Worm (Caenorhabditis elegans): ENCODE data around the gene sdz-13.

- TF ChIP-seq tra-1 (GFP tag; IDR thresholded peaks at IDR 0.05), result no peak
- TF ChIP-seq nhr-76 (tag; optimal IDR thresholded peaks at IDR 0.05), result peak; percentile 13
- no peak for TF ChIP-seq ama-1 (optimal IDR thresholded peaks at IDR 0.05)
- TF ChIP-seq pqm-1 (tag; optimal IDR thresholded peaks at IDR 0.05), result no peak
- TF ChIP-seq lir-3 (tag; optimal IDR thresholded peaks at IDR 0.05), result no peak
Measured at ce11 chrIV:10855049-10855448, 24.4 kb downstream of the sdz-13 start, which contains the start of gene T11G6.3.

All from whole organism, L4 larva.